5 worm cellular contexts compared by ENCODE assay signal in genomic region chrIV:796521-797073, ce11.
A peak's percentile ranks its signal among the peaks of the same experiment; 100 is the strongest.
TF ChIP-seq lines count a peak whose summit lies in the region.

F56B3.11 (minus strand) TSS chrIV:796571.
ech-5 (plus strand) TSS chrIV:797023.

TF ChIP-seq in whole organism, L1 larva, 84 proteins besides CTCF, POLR2A, EP300 and RAD21 (continues in another document):
- TF ChIP-seq egl-13 (tag; optimal IDR thresholded peaks at IDR 0.05; lab: Kevin White, UChicago) = peak; percentile 87
- no peak for TF ChIP-seq pqm-1 (tag; optimal IDR thresholded peaks at IDR 0.05; lab: Kevin White, UChicago)
- TF ChIP-seq C34B4.2 (tag; optimal IDR thresholded peaks at IDR 0.05; lab: Kevin White, UChicago) = no peak
- TF ChIP-seq ets-5 (GFP tag; IDR thresholded peaks at IDR 0.05; lab: Robert Waterston, UW) = no peak
- TF ChIP-seq rnt-1 (tag; optimal IDR thresholded peaks at IDR 0.05; lab: Kevin White, UChicago) = no peak
- peak; percentile 95 for TF ChIP-seq nhr-85 (tag; lab: Kevin White, UChicago)
- peak; percentile 90 for TF ChIP-seq isw-1 (GFP tag; IDR thresholded peaks at IDR 0.05; lab: Robert Waterston, UW)
- peak; percentile 44 for TF ChIP-seq aly-2 (tag; optimal IDR thresholded peaks at IDR 0.05; lab: Kevin White, UChicago)
- no peak for TF ChIP-seq unc-130 (tag; optimal IDR thresholded peaks at IDR 0.05; lab: Kevin White, UChicago)
- peak; percentile 92 for TF ChIP-seq snu-23 (GFP tag; optimal IDR thresholded peaks at IDR 0.05; lab: Kevin White, UChicago)
- TF ChIP-seq nhr-19 (GFP tag; conservative IDR thresholded peaks at IDR 0.05; lab: Robert Waterston, UW) = peak; percentile 71
- peak; percentile 79 for TF ChIP-seq unc-86 (tag; optimal IDR thresholded peaks at IDR 0.05; lab: Kevin White, UChicago)
- TF ChIP-seq lin-13 (GFP tag; optimal IDR thresholded peaks at IDR 0.05; lab: Kevin White, UChicago) = peak; percentile 47
- TF ChIP-seq zip-4 (GFP tag; optimal IDR thresholded peaks at IDR 0.05; lab: Kevin White, UChicago) = peak; percentile 19
- TF ChIP-seq alr-1 (tag; optimal IDR thresholded peaks at IDR 0.05; lab: Kevin White, UChicago; ENCODE audit: borderline replicate concordance) = no peak
- TF ChIP-seq mep-1 (tag; optimal IDR thresholded peaks at IDR 0.05; lab: Kevin White, UChicago) = peak; percentile 83
- peak; percentile 81 for TF ChIP-seq fkh-4 (tag; optimal IDR thresholded peaks at IDR 0.05; lab: Kevin White, UChicago; ENCODE audit: borderline replicate concordance)
- no peak for TF ChIP-seq mef-2 (tag; optimal IDR thresholded peaks at IDR 0.05; lab: Kevin White, UChicago)

TF ChIP-seq in whole organism, L3 larva, 47 proteins besides CTCF, POLR2A, EP300 and RAD21 (continues in another document):
- no peak for TF ChIP-seq zag-1 (tag; optimal IDR thresholded peaks at IDR 0.05; lab: Kevin White, UChicago)
- TF ChIP-seq pqm-1 (tag; optimal IDR thresholded peaks at IDR 0.05; lab: Kevin White, UChicago) = peak; percentile 20
- no peak for TF ChIP-seq fkh-10 (GFP tag; optimal IDR thresholded peaks at IDR 0.05; lab: Kevin White, UChicago)
- TF ChIP-seq skn-1 (tag; optimal IDR thresholded peaks at IDR 0.05; lab: Kevin White, UChicago) = peak; percentile 61
- peak; percentile 75 for TF ChIP-seq hmg-11 (tag; optimal IDR thresholded peaks at IDR 0.05; lab: Kevin White, UChicago)
- no peak for TF ChIP-seq ztf-4 (tag; optimal IDR thresholded peaks at IDR 0.05; lab: Kevin White, UChicago)
- peak; percentile 28 for TF ChIP-seq nfya-1 (tag; optimal IDR thresholded peaks at IDR 0.05; lab: Kevin White, UChicago; ENCODE audit: insufficient read depth)
- TF ChIP-seq unc-39 (tag; optimal IDR thresholded peaks at IDR 0.05; lab: Kevin White, UChicago) = no peak
- no peak for TF ChIP-seq nhr-25 (tag; optimal IDR thresholded peaks at IDR 0.05; lab: Kevin White, UChicago)
- peak in 1 of 2 experiments; percentile 10 for TF ChIP-seq eor-1 (tag; optimal IDR thresholded peaks at IDR 0.05; lab: Kevin White, UChicago)
- no peak for TF ChIP-seq mdl-1 (tag; optimal IDR thresholded peaks at IDR 0.05; lab: Kevin White, UChicago)
- TF ChIP-seq nhr-28 (tag; optimal IDR thresholded peaks at IDR 0.05; lab: Kevin White, UChicago) = no peak
- TF ChIP-seq lsy-12 (tag; optimal IDR thresholded peaks at IDR 0.05; lab: Kevin White, UChicago) = peak; percentile 75
- TF ChIP-seq elt-1 (tag; optimal IDR thresholded peaks at IDR 0.05; lab: Kevin White, UChicago) = peak; percentile 81
- TF ChIP-seq ceh-28 (tag; optimal IDR thresholded peaks at IDR 0.05; lab: Kevin White, UChicago) = no peak
- peak; percentile 73 for TF ChIP-seq nhr-23 (tag; optimal IDR thresholded peaks at IDR 0.05; lab: Kevin White, UChicago)
- TF ChIP-seq fkh-2 (tag; optimal IDR thresholded peaks at IDR 0.05; lab: Kevin White, UChicago) = no peak
- peak; percentile 92 for TF ChIP-seq lin-15B (tag; optimal IDR thresholded peaks at IDR 0.05; lab: Kevin White, UChicago)
- no peak for TF ChIP-seq nhr-12 (tag; optimal IDR thresholded peaks at IDR 0.05; lab: Kevin White, UChicago)

TF ChIP-seq in whole organism, early embryonic, 17 proteins besides CTCF, POLR2A, EP300 and RAD21:
- no peak for TF ChIP-seq ets-7 (tag; optimal IDR thresholded peaks at IDR 0.05; lab: Kevin White, UChicago)
- TF ChIP-seq hmbx-1 (tag; optimal IDR thresholded peaks at IDR 0.05; lab: Kevin White, UChicago) = peak; percentile 42
- TF ChIP-seq scrt-1 (GFP tag; IDR thresholded peaks at IDR 0.05; lab: Robert Waterston, UW) = no peak
- no peak for TF ChIP-seq hmg-4 (GFP tag; optimal IDR thresholded peaks at IDR 0.05; lab: Kevin White, UChicago)
- no peak for TF ChIP-seq tbx-37 (GFP tag; conservative IDR thresholded peaks at IDR 0.05; lab: Robert Waterston, UW)
- TF ChIP-seq tra-4 (tag; optimal IDR thresholded peaks at IDR 0.05; lab: Kevin White, UChicago) = no peak
- TF ChIP-seq sea-1 (GFP tag; conservative IDR thresholded peaks at IDR 0.05; lab: Robert Waterston, UW) = no peak
- TF ChIP-seq F13C5.2 (tag; optimal IDR thresholded peaks at IDR 0.05; lab: Kevin White, UChicago) = peak; percentile 70
- TF ChIP-seq B0310.2 (tag; optimal IDR thresholded peaks at IDR 0.05; lab: Kevin White, UChicago) = no peak
- no peak for TF ChIP-seq flt-1 (GFP tag; IDR thresholded peaks at IDR 0.05; lab: Robert Waterston, UW)
- peak; percentile 53; the same call in 1 of the 2 replicates for TF ChIP-seq pes-1 (GFP tag; IDR thresholded peaks at IDR 0.05; lab: Robert Waterston, UW)
- peak; percentile 37 for TF ChIP-seq hnd-1 (tag; optimal IDR thresholded peaks at IDR 0.05; lab: Kevin White, UChicago)
- TF ChIP-seq tbx-11 (GFP tag; IDR thresholded peaks at IDR 0.05; lab: Robert Waterston, UW) = no peak
- no peak for TF ChIP-seq ceh-36 (tag; optimal IDR thresholded peaks at IDR 0.05; lab: Kevin White, UChicago)
- TF ChIP-seq aly-1 (tag; optimal IDR thresholded peaks at IDR 0.05; lab: Kevin White, UChicago) = no peak
- TF ChIP-seq ama-1 (optimal IDR thresholded peaks at IDR 0.05; lab: Kevin White, UChicago) = no peak
- TF ChIP-seq ceh-13 (GFP tag; optimal IDR thresholded peaks at IDR 0.05; lab: Kevin White, UChicago) = peak; percentile 33

TF ChIP-seq in whole organism, midembryonic, 9 proteins besides CTCF, POLR2A, EP300 and RAD21:
- TF ChIP-seq flt-1 (GFP tag; IDR thresholded peaks at IDR 0.05; lab: Robert Waterston, UW) (peak; percentile 44; the same call in 1 of the 2 replicates), ref-1 (GFP tag; conservative IDR thresholded peaks at IDR 0.05; lab: Robert Waterston, UW) (no peak), cog-1 (tag; optimal IDR thresholded peaks at IDR 0.05; lab: Kevin White, UChicago) (peak; percentile 87), ztf-23 (GFP tag; IDR thresholded peaks at IDR 0.05; lab: Robert Waterston, UW) (peak; percentile 79), med-1 (GFP tag; optimal IDR thresholded peaks at IDR 0.05; lab: Kevin White, UChicago; ENCODE audit: insufficient read depth) (no peak), klf-2 (GFP tag; conservative IDR thresholded peaks at IDR 0.05; lab: Robert Waterston, UW) (peak; percentile 81), tab-1 (GFP tag; IDR thresholded peaks at IDR 0.05; lab: Robert Waterston, UW) (no peak), T22C8.4 (GFP tag; IDR thresholded peaks at IDR 0.05; lab: Robert Waterston, UW) (no peak), ztf-29 (GFP tag; IDR thresholded peaks at IDR 0.05; lab: Robert Waterston, UW) (no peak; the same call in 1 of the 2 replicates)

TF ChIP-seq in whole organism, young adult, 124 proteins besides CTCF, POLR2A, EP300 and RAD21 (continues in another document):
- TF ChIP-seq xnd-1 (tag; optimal IDR thresholded peaks at IDR 0.05; lab: Kevin White, UChicago) (no peak), pha-4 (tag; optimal IDR thresholded peaks at IDR 0.05; lab: Kevin White, UChicago) (no peak), nhr-27 (tag; optimal IDR thresholded peaks at IDR 0.05; lab: Kevin White, UChicago) (no peak), ztf-28 (GFP tag; IDR thresholded peaks at IDR 0.05; lab: Robert Waterston, UW) (no peak), mxl-1 (tag; optimal IDR thresholded peaks at IDR 0.05; lab: Kevin White, UChicago) (no peak), F57A8.1 (GFP tag; optimal IDR thresholded peaks at IDR 0.05; lab: Kevin White, UChicago) (no peak), ztf-18 (tag; optimal IDR thresholded peaks at IDR 0.05; lab: Kevin White, UChicago) (peak; percentile 2), snpc-1.1 (tag; optimal IDR thresholded peaks at IDR 0.05; lab: Kevin White, UChicago; ENCODE audit: insufficient read depth) (no peak), Y67H2A.10 (GFP tag; conservative IDR thresholded peaks at IDR 0.05; lab: Robert Waterston, UW) (no peak), aptf-3 (GFP tag; IDR thresholded peaks at IDR 0.05; lab: Robert Waterston, UW) (no peak), C17E4.6 (GFP tag; IDR thresholded peaks at IDR 0.05; lab: Robert Waterston, UW) (no peak), sdz-38 (tag; optimal IDR thresholded peaks at IDR 0.05; lab: Kevin White, UChicago) (no peak), Y56A3A.18 (GFP tag; IDR thresholded peaks at IDR 0.05; lab: Robert Waterston, UW) (no peak), ztf-26 (tag; optimal IDR thresholded peaks at IDR 0.05; lab: Kevin White, UChicago) (peak; percentile 35), T26A5.8 (tag; optimal IDR thresholded peaks at IDR 0.05; lab: Kevin White, UChicago) (no peak), K12H6.12 (tag; optimal IDR thresholded peaks at IDR 0.05; lab: Kevin White, UChicago) (peak; percentile 76), rpc-1 (optimal IDR thresholded peaks at IDR 0.05; lab: Kevin White, UChicago) (no peak), rpc-1 (tag; optimal IDR thresholded peaks at IDR 0.05; lab: Kevin White, UChicago) (no peak), aptf-2 (GFP tag; conservative IDR thresholded peaks at IDR 0.05; lab: Robert Waterston, UW) (0 out of 2 replicates have a peak, but pooled peaks have one; percentile 25), B0035.1 (tag; optimal IDR thresholded peaks at IDR 0.05; lab: Kevin White, UChicago) (no peak), let-526 (GFP tag; IDR thresholded peaks at IDR 0.05; lab: Robert Waterston, UW) (no peak), nhr-179 (tag; optimal IDR thresholded peaks at IDR 0.05; lab: Kevin White, UChicago) (no peak), mcd-1 (GFP tag; IDR thresholded peaks at IDR 0.05; lab: Robert Waterston, UW) (peak; percentile 94), chd-7 (tag; optimal IDR thresholded peaks at IDR 0.05; lab: Kevin White, UChicago) (no peak), nfya-2 (GFP tag; IDR thresholded peaks at IDR 0.05; lab: Robert Waterston, UW) (no peak), dpff-1 (tag; optimal IDR thresholded peaks at IDR 0.05; lab: Kevin White, UChicago) (no peak), F37B4.10 (GFP tag; IDR thresholded peaks at IDR 0.05; lab: Robert Waterston, UW) (no peak), fkh-3 (tag; optimal IDR thresholded peaks at IDR 0.05; lab: Kevin White, UChicago) (no peak), T07F8.4 (tag; optimal IDR thresholded peaks at IDR 0.05; lab: Kevin White, UChicago) (no peak), sptf-2 (GFP tag; optimal IDR thresholded peaks at IDR 0.05; lab: Kevin White, UChicago) (no peak), attf-6 (GFP tag; IDR thresholded peaks at IDR 0.05; lab: Robert Waterston, UW) (no peak), lin-54 (GFP tag; optimal IDR thresholded peaks at IDR 0.05; lab: Kevin White, UChicago) (peak; percentile 28), akir-1 (GFP tag; optimal IDR thresholded peaks at IDR 0.05; lab: Kevin White, UChicago) (no peak), ztf-22 (GFP tag; optimal IDR thresholded peaks at IDR 0.05; lab: Kevin White, UChicago) (no peak), dpl-1 (GFP tag; optimal IDR thresholded peaks at IDR 0.05; lab: Kevin White, UChicago) (no peak), unc-62 (GFP tag; optimal IDR thresholded peaks at IDR 0.05; lab: Kevin White, UChicago) (no peak), dox-1 (GFP tag; IDR thresholded peaks at IDR 0.05; lab: Robert Waterston, UW) (peak; percentile 52; the same call in 1 of the 2 replicates), somi-1 (GFP tag; optimal IDR thresholded peaks at IDR 0.05; lab: Kevin White, UChicago) (no peak), lin-40 (tag; optimal IDR thresholded peaks at IDR 0.05; lab: Kevin White, UChicago) (peak; percentile 71)

Comparison
In these comparisons a context has a peak if more than half of its experiments do, and no peak if none do; other contexts are left out.
1. Of the 8 proteins assayed by ChIP-seq in both whole organism, young adult and whole organism, L1 larva: peak only in whole organism, young adult: unc-130; only in whole organism, L1 larva: dpl-1 and nhr-90; in both: efl-1 and snpc-4; in neither: 2; mixed calls (peak in some experiments, not most) for 1.